Worm (Caenorhabditis elegans) whole organism, midembryonic: ENCODE measurements around the gene msi-1.

Experiments
- T22C8.4 ChIP-seq: fragments of 200-800 bp; sonication (Bioruptor generic); IDR thresholded peaks from 2 replicates; pipeline ENCODE4 v1.3.6; 2022; ENCODE audit warnings: missing genetic modification characterization, missing compliant biosample characterization
- flt-1 ChIP-seq: fragments of 200-800 bp; sonication (Bioruptor generic); IDR thresholded peaks from 2 replicates; pipeline ENCODE4 v1.3.6; 2022; ENCODE audit warnings: missing genetic modification characterization, missing compliant biosample characterization
- klf-2 ChIP-seq: fragments of 200-800 bp; sonication (Bioruptor generic); conservative IDR thresholded peaks from 2 replicates; pipeline ENCODE4 v1.3.6; 2022; ENCODE audit warnings: missing genetic modification reagents, missing genetic modification characterization, missing compliant biosample characterization
- med-1 ChIP-seq: sonication (generic microtip); optimal IDR thresholded peaks from 2 replicates; lab custom pipeline; 2017; ENCODE audit warnings: missing genetic modification characterization, mild to moderate bottlenecking, missing compliant biosample characterization, antibody characterized with exemption, missing genetic modification reagents; ENCODE audit not compliant: insufficient read depth
- ztf-29 ChIP-seq: fragments of 200-800 bp; sonication (Bioruptor generic); IDR thresholded peaks from 2 replicates; pipeline ENCODE4 v1.3.6; 2022; ENCODE audit warnings: missing genetic modification reagents, missing genetic modification characterization, missing compliant biosample characterization

DNA sequence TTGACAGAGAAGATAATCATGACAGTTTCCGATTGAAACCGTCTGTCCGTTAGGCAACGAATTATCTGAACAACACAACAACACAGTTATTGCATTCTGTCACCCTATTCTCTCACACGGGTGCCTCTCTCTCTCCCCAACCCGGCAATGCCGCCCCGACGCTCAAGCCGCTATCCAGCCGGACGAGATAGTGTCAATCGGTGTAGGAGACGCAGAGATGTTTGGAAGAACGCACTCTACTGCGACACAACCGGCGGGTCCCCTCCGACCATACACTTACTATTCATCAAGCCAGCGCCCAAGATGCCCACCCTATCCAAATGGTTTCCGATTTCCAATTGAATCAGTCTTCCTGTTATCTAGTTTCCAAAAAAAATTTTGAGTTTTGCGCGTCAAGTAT is 34.0 kb upstream of the msi-1 start:
- TF ChIP-seq flt-1 (GFP tag; lab: Robert Waterston, UW) = peak; percentile 65
- TF ChIP-seq ztf-29 (GFP tag; lab: Robert Waterston, UW) = peak; percentile 99
- no peak for TF ChIP-seq med-1 (GFP tag; lab: Kevin White, UChicago)
- no peak for TF ChIP-seq klf-2 (GFP tag; lab: Robert Waterston, UW)
- TF ChIP-seq T22C8.4 = no peak
